Worm (Caenorhabditis elegans) whole organism, L2 larva: ENCODE results near the gene W02B12.1.

Source experiments
- ama-1 ChIP-seq: fragments of 150-350 bp; optimal IDR thresholded peaks from 2 replicates; lab custom pipeline; 2018; ENCODE audit warnings: inconsistent platforms
- elt-3 ChIP-seq: sonication (generic microtip); optimal IDR thresholded peaks from 2 replicates; lab custom pipeline; 2017; ENCODE audit warnings: missing biosample characterization, missing genetic modification characterization
- mab-5 ChIP-seq: fragments of 150-350 bp; optimal IDR thresholded peaks from 2 replicates; lab custom pipeline; 2014; ENCODE audit warnings: missing biosample characterization, missing genetic modification characterization
- mdl-1 ChIP-seq, 2 experiments: fragments of 150-350 bp in 1 of 2; sonication (generic microtip) in 1 of 2; optimal IDR thresholded peaks; 2 replicates each; lab custom pipeline; 2017; ENCODE audit warnings: missing biosample characterization in 2 of 2, missing genetic modification characterization in 2 of 2
- nhr-10 ChIP-seq: sonication (generic microtip); optimal IDR thresholded peaks from 2 replicates; lab custom pipeline; 2017; ENCODE audit warnings: missing biosample characterization, missing genetic modification characterization
- snpc-4 ChIP-seq: fragments of 150-350 bp; optimal IDR thresholded peaks from 2 replicates; lab custom pipeline; 2014; ENCODE audit warnings: missing biosample characterization, missing genetic modification characterization
- unc-39 ChIP-seq: fragments of 150-350 bp; optimal IDR thresholded peaks from 2 replicates; lab custom pipeline; 2014; ENCODE audit warnings: missing biosample characterization, missing genetic modification characterization

DNA sequence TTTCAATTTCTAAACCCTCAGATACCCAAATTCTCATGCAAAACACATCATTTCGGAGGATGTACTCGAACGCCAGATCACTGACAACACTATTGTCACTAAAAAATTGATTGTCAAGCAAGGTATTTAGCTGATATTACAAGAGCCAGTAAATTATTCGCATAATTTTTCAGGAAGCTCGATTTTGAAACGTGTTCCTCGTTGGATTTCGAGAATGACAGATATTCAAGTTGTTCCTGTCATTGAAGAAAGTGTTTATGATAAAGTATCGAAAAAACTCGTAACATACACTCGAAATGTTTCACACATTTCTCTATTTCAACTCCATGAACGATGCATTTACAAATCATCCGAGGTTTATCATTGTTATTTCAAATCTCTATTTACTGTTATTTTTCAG is 47.0 kb downstream of the W02B12.1 start:
- TF ChIP-seq ama-1: no peak
- TF ChIP-seq unc-39: no peak
- no peak for TF ChIP-seq mdl-1 (tag; optimal IDR thresholded peaks at IDR 0.05; lab: Kevin White, UChicago)
- TF ChIP-seq snpc-4 (tag; lab: Kevin White, UChicago): no peak
- no peak for TF ChIP-seq mab-5
- no peak for TF ChIP-seq elt-3
- TF ChIP-seq nhr-10 (tag; lab: Kevin White, UChicago): no peak
